Fruit fly (Drosophila melanogaster): ENCODE data around the gene CG14115.

- TF ChIP-seq psq (optimal IDR thresholded peaks at IDR 0.05) (no peak), EcR (GFP tag; optimal IDR thresholded peaks at IDR 0.05) (no peak), usp (GFP tag; optimal IDR thresholded peaks at IDR 0.05) (no peak), pan (optimal IDR thresholded peaks at IDR 0.05) (no peak)
Measured at dm6 chr3L:13108354-13108882, 47.2 kb upstream of the CG14115 start.

Measured in whole organism.